Fruit fly (Drosophila melanogaster) whole organism, embryonic: ENCODE results near the gene Roc1b.

Experiments
- Adf1 ChIP-seq: fragments of 200-800 bp; sonication (Bioruptor generic); IDR thresholded peaks from 2 replicates; pipeline ENCODE4 v1.3.6; 2022; ENCODE audit warnings: missing biosample characterization, missing genetic modification characterization
- CG12769 ChIP-seq: fragments of 200-800 bp; sonication (Bioruptor generic); optimal IDR thresholded peaks from 2 replicates; lab custom pipeline; 2019; ENCODE audit warnings: missing biosample characterization, mild to moderate bottlenecking, missing genetic modification characterization, moderate library complexity
- CG13775 ChIP-seq: fragments of 200-800 bp; sonication (Bioruptor generic); optimal IDR thresholded peaks from 3 replicates; lab custom pipeline; 2017; ENCODE audit warnings: missing biosample characterization, mild to moderate bottlenecking, missing genetic modification characterization
- CG14050 ChIP-seq: fragments of 200-800 bp; sonication (Bioruptor generic); IDR thresholded peaks from 3 replicates; pipeline ENCODE4 v1.3.6; 2022; ENCODE audit warnings: missing biosample characterization, missing genetic modification characterization
- CG14710 ChIP-seq: fragments of 200-800 bp; sonication (Bioruptor generic); optimal IDR thresholded peaks from 3 replicates; lab custom pipeline; 2019; ENCODE audit warnings: missing biosample characterization, mild to moderate bottlenecking, missing genetic modification characterization, moderate library complexity
- CG14860 ChIP-seq: fragments of 200-800 bp; sonication (Bioruptor generic); IDR thresholded peaks from 3 replicates; pipeline ENCODE4 v1.3.6; 2022; ENCODE audit warnings: missing biosample characterization, missing genetic modification characterization; ENCODE audit not compliant: partially characterized antibody
- CG14965 ChIP-seq: fragments of 200-800 bp; sonication (Bioruptor generic); optimal IDR thresholded peaks from 2 replicates; lab custom pipeline; 2016; ENCODE audit warnings: missing biosample characterization, missing genetic modification characterization, borderline replicate concordance
- CG2712 ChIP-seq: fragments of 200-800 bp; optimal IDR thresholded peaks from 3 replicates; lab custom pipeline; 2019; ENCODE audit warnings: missing biosample characterization, mild to moderate bottlenecking, missing genetic modification characterization, moderate library complexity
- CG32767 ChIP-seq: fragments of 200-800 bp; sonication (Bioruptor generic); IDR thresholded peaks from 2 replicates; pipeline ENCODE4 v1.3.6; 2022; ENCODE audit warnings: missing biosample characterization, missing genetic modification characterization
- CG32772 ChIP-seq: fragments of 200-800 bp; sonication (Bioruptor generic); IDR thresholded peaks from 2 replicates; pipeline ENCODE4 v1.3.6; 2022; ENCODE audit warnings: missing biosample characterization, missing genetic modification characterization
- CG4282 ChIP-seq: fragments of 200-800 bp; sonication (Bioruptor generic); optimal IDR thresholded peaks from 2 replicates; lab custom pipeline; 2016; ENCODE audit warnings: missing biosample characterization, missing genetic modification characterization
- CG4360 ChIP-seq: fragments of 200-800 bp; sonication (Bioruptor generic); IDR thresholded peaks from 2 replicates; pipeline ENCODE4 v1.3.6; 2022; ENCODE audit warnings: missing biosample characterization, missing genetic modification characterization
- CG43689 ChIP-seq: fragments of 200-800 bp; sonication (Bioruptor generic); IDR thresholded peaks from 2 replicates; pipeline ENCODE4 v1.3.6; 2022; ENCODE audit warnings: missing biosample characterization, missing genetic modification characterization
- CG4707 ChIP-seq: fragments of 200-800 bp; sonication (Bioruptor generic); optimal IDR thresholded peaks from 2 replicates; lab custom pipeline; 2018; ENCODE audit warnings: missing biosample characterization, mild to moderate bottlenecking, missing genetic modification characterization, moderate library complexity
- CG6689 ChIP-seq: fragments of 200-800 bp; sonication (Bioruptor generic); IDR thresholded peaks from 2 replicates; pipeline ENCODE4 v1.3.6; 2022; ENCODE audit warnings: missing biosample characterization, missing genetic modification characterization
- CG6765 ChIP-seq: fragments of 200-800 bp; sonication (Bioruptor generic); optimal IDR thresholded peaks from 3 replicates; lab custom pipeline; 2017; ENCODE audit warnings: missing biosample characterization, mild to moderate bottlenecking, missing genetic modification characterization
- CG7987 ChIP-seq: fragments of 200-800 bp; sonication (Bioruptor generic); optimal IDR thresholded peaks from 2 replicates; lab custom pipeline; 2018; ENCODE audit warnings: missing biosample characterization, mild to moderate bottlenecking, missing genetic modification characterization, moderate library complexity
- Deaf1 ChIP-seq: fragments of 200-800 bp; optimal IDR thresholded peaks from 3 replicates; lab custom pipeline; 2019; ENCODE audit warnings: missing biosample characterization, mild to moderate bottlenecking, missing genetic modification characterization, moderate library complexity
- Dip3 ChIP-seq: fragments of 200-800 bp; sonication (Bioruptor generic); optimal IDR thresholded peaks from 3 replicates; lab custom pipeline; 2016; ENCODE audit warnings: missing biosample characterization, missing genetic modification characterization
- Doc3 ChIP-seq: fragments of 200-800 bp; sonication (Bioruptor generic); IDR thresholded peaks from 3 replicates; pipeline ENCODE4 v1.3.6; 2022; ENCODE audit warnings: missing biosample characterization, missing genetic modification characterization; ENCODE audit not compliant: partially characterized antibody
- Eip74EF ChIP-seq, 2 experiments: fragments of 200-800 bp in 1 of 2; fragments of >200 bp in 1 of 2; sonication (Bioruptor generic) in 1 of 2; optimal IDR thresholded peaks; 2 replicates each; lab custom pipeline; 2017 to 2019; ENCODE audit warnings: missing biosample characterization in 2 of 2, missing genetic modification characterization in 2 of 2, mild to moderate bottlenecking in 1 of 2, moderate library complexity in 1 of 2
- Ets65A ChIP-seq: fragments of 200-800 bp; sonication (Bioruptor generic); peaks from one replicate; lab custom pipeline; 2016; ENCODE audit warnings: missing biosample characterization, missing genetic modification characterization
- HLHmδ ChIP-seq: fragments of 200-800 bp; sonication (Bioruptor generic); optimal IDR thresholded peaks from 2 replicates; lab custom pipeline; 2018; ENCODE audit warnings: missing biosample characterization, mild to moderate bottlenecking, missing genetic modification characterization, moderate library complexity
- Lim3 ChIP-seq: fragments of 200-800 bp; sonication (Bioruptor generic); IDR thresholded peaks from 2 replicates; pipeline ENCODE4 v1.3.6; 2022; ENCODE audit warnings: missing biosample characterization, missing genetic modification characterization
- MBD-R2 ChIP-seq: fragments of 200-800 bp; sonication (Bioruptor generic); IDR thresholded peaks from 2 replicates; pipeline ENCODE4 v1.3.6; 2022; ENCODE audit warnings: missing biosample characterization, missing genetic modification characterization
- MESR4 ChIP-seq: fragments of 200-800 bp; sonication (Bioruptor generic); optimal IDR thresholded peaks from 2 replicates; lab custom pipeline; 2018; ENCODE audit warnings: missing biosample characterization, mild to moderate bottlenecking, missing genetic modification characterization, moderate library complexity
- Nf-YA ChIP-seq: fragments of 200-800 bp; sonication (Bioruptor generic); IDR thresholded peaks from 2 replicates; pipeline ENCODE4 v1.3.6; 2022; ENCODE audit warnings: missing biosample characterization, missing genetic modification characterization
- Nf-YB ChIP-seq: fragments of 200-800 bp; sonication (Bioruptor generic); optimal IDR thresholded peaks from 3 replicates; lab custom pipeline; 2019; ENCODE audit warnings: missing biosample characterization, mild to moderate bottlenecking, missing genetic modification characterization, moderate library complexity
- Opbp ChIP-seq: fragments of 200-800 bp; sonication (Bioruptor generic); IDR thresholded peaks from 3 replicates; pipeline ENCODE4 v1.3.6; 2022; ENCODE audit warnings: missing biosample characterization, missing genetic modification characterization; ENCODE audit not compliant: partially characterized antibody
- Sin3A ChIP-seq: fragments of >200 bp; optimal IDR thresholded peaks from 2 replicates; lab custom pipeline; 2018
- TFAM ChIP-seq: fragments of 200-800 bp; sonication (Bioruptor generic); optimal IDR thresholded peaks from 2 replicates; lab custom pipeline; 2017; ENCODE audit warnings: missing biosample characterization, missing genetic modification characterization, inconsistent platforms
- ap ChIP-seq: fragments of 200-800 bp; sonication (Bioruptor generic); IDR thresholded peaks from 2 replicates; pipeline ENCODE4 v1.3.6; 2022; ENCODE audit warnings: missing biosample characterization, missing genetic modification characterization
- chif ChIP-seq, 2 experiments: fragments of 200-800 bp; sonication (Bioruptor generic); optimal IDR thresholded peaks; 3 replicates each; lab custom pipeline; 2016; ENCODE audit warnings: missing biosample characterization in 2 of 2, missing genetic modification characterization in 2 of 2
- chinmo ChIP-seq: fragments of 200-800 bp; sonication (Bioruptor generic); IDR thresholded peaks from 4 replicates; pipeline ENCODE4 v1.3.6; 2022; ENCODE audit warnings: missing biosample characterization, missing genetic modification characterization; ENCODE audit not compliant: partially characterized antibody
- corto ChIP-seq: fragments of 200-800 bp; sonication (Bioruptor generic); optimal IDR thresholded peaks from 2 replicates; lab custom pipeline; 2016; ENCODE audit warnings: missing biosample characterization, mild to moderate bottlenecking, missing genetic modification characterization, moderate library complexity
- cwo ChIP-seq: fragments of 200-800 bp; sonication (Bioruptor generic); optimal IDR thresholded peaks from 3 replicates; lab custom pipeline; 2017; ENCODE audit warnings: missing biosample characterization, missing genetic modification characterization, mild to moderate bottlenecking, moderate library complexity, missing genetic modification reagents
- dm ChIP-seq: fragments of 200-800 bp; sonication (Bioruptor generic); optimal IDR thresholded peaks from 3 replicates; lab custom pipeline; 2016; ENCODE audit warnings: missing biosample characterization, missing genetic modification characterization
- fd102C ChIP-seq: fragments of 200-800 bp; sonication (Bioruptor generic); optimal IDR thresholded peaks from 2 replicates; lab custom pipeline; 2018; ENCODE audit warnings: missing biosample characterization, mild to moderate bottlenecking, missing genetic modification characterization, moderate library complexity
- gt ChIP-seq: fragments of 200-800 bp; sonication (Bioruptor generic); IDR thresholded peaks from 2 replicates; pipeline ENCODE4 v1.3.6; 2022; ENCODE audit warnings: missing biosample characterization, missing genetic modification characterization
- klu ChIP-seq: fragments of 200-800 bp; sonication (Bioruptor generic); IDR thresholded peaks from 2 replicates; pipeline ENCODE4 v1.3.6; 2022; ENCODE audit warnings: missing biosample characterization, missing genetic modification characterization
- maf-S ChIP-seq: fragments of 200-800 bp; sonication (Bioruptor generic); optimal IDR thresholded peaks from 2 replicates; lab custom pipeline; 2016; ENCODE audit warnings: missing biosample characterization, missing genetic modification characterization
- nau ChIP-seq: fragments of 200-800 bp; sonication (Bioruptor generic); optimal IDR thresholded peaks from 3 replicates; lab custom pipeline; 2017; ENCODE audit warnings: missing biosample characterization, mild to moderate bottlenecking, missing genetic modification characterization, missing genetic modification reagents
- pan ChIP-seq, 4 experiments: fragments of >200 bp in 3 of 4; fragments of 200-800 bp in 1 of 4; sonication (Bioruptor generic) in 1 of 4; optimal IDR thresholded peaks in 3 of 4; IDR thresholded peaks in 1 of 4; 2 replicates each; pipeline versions ENCODE4 v1.3.6 to Lab custom; 2017 to 2022; ENCODE audit warnings: missing biosample characterization in 2 of 4, missing genetic modification characterization in 2 of 4, mixed read lengths in 1 of 4
- pnt ChIP-seq: fragments of 200-800 bp; sonication (Bioruptor generic); optimal IDR thresholded peaks from 3 replicates; lab custom pipeline; 2016; ENCODE audit warnings: missing biosample characterization, missing genetic modification characterization
- pzg ChIP-seq: fragments of 200-800 bp; sonication (Bioruptor generic); optimal IDR thresholded peaks from 3 replicates; lab custom pipeline; 2018; ENCODE audit warnings: missing biosample characterization, mild to moderate bottlenecking, missing genetic modification characterization, moderate library complexity
- twi ChIP-seq: fragments of 200-800 bp; optimal IDR thresholded peaks from 2 replicates; lab custom pipeline; 2019; ENCODE audit warnings: missing biosample characterization, mild to moderate bottlenecking, missing genetic modification characterization, moderate library complexity
- wek ChIP-seq: fragments of 200-800 bp; sonication (Bioruptor generic); optimal IDR thresholded peaks from 3 replicates; lab custom pipeline; 2018; ENCODE audit warnings: missing biosample characterization, mild to moderate bottlenecking, missing genetic modification characterization, moderate library complexity

Roc1b gene

DNA sequence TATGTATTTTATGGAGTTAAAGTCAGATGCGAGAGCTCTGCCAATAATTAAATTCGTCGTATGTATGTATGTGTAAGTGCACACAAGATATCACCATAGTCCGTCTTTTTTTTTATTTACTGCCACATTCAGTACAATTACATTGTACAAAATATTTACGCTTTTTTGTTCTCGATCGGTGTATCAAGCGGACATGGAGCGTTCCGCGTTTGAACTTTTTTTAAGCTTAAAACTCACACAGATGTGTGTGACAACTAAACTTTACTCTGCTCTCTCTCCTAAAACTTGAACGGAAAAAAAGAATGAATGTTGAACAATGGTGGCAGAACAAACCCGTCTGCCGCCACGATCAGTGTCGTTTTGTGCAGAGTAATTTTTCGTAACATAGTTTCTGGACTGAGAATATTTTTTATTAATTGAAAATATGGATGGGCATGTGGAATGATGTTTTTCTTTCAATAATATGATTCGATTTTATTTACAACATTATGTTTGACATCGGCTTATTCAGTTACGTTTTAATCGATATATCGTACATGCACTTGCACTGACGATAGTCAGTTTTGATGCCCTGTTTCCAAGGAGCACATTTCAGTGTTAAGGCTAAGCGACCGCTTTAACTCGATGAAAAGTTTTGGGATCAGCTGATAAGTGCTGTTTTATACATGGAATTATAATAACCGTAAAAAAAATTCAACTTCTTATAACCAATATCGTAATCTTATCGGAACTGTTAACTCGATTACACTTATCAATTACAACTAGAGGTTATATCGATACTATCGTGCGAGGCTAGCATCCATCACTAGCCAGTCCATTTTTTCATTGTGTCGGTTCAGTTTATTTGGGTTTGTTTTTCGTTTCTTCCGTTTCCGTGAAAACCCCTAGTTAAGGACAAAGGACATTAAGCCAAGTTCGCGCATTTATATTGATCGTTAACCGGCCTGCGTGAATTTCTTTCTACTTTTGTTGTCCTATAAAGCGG, 10.8 kb upstream of the Roc1b start, which contains the start of gene mth (continued):
- TF ChIP-seq Nf-YB (GFP tag; lab: Kevin White, UChicago) (no peak), HLHmδ (no peak), CG7987 (GFP tag; lab: Kevin White, UChicago) (no peak), chinmo (peak; percentile 87; the same call in 3 of the 4 replicates), MBD-R2 (GFP tag; lab: Robert Waterston, UW) (peak; percentile 43), TFAM (GFP tag; lab: Kevin White, UChicago) (no peak), CG13775 (GFP tag; lab: Kevin White, UChicago) (peak; percentile 59), Sin3A (lab: Kevin White, UChicago) (peak; percentile 95), dm (GFP tag; lab: Kevin White, UChicago) (peak; percentile 60), wek (GFP tag; lab: Kevin White, UChicago) (no peak), CG4282 (GFP tag; lab: Kevin White, UChicago) (no peak), Opbp (GFP tag; lab: Robert Waterston, UW) (peak; percentile 96), MESR4 (GFP tag; lab: Kevin White, UChicago) (peak; percentile 64), corto (GFP tag; lab: Kevin White, UChicago) (peak; percentile 58), CG2712 (tag; lab: Kevin White, UChicago) (peak; percentile 61), CG14050 (GFP tag; lab: Robert Waterston, UW) (no peak), klu (GFP tag; lab: Robert Waterston, UW) (no peak), pnt (GFP tag; lab: Kevin White, UChicago) (peak; percentile 28), CG14710 (tag; lab: Kevin White, UChicago) (peak; percentile 85), CG6765 (GFP tag; lab: Kevin White, UChicago) (no peak), CG32772 (GFP tag; lab: Robert Waterston, UW) (no peak), Lim3 (GFP tag; lab: Robert Waterston, UW) (no peak), gt (GFP tag; lab: Robert Waterston, UW) (0 out of 2 replicates have a peak, but pooled peaks have one; percentile 19), pzg (GFP tag; lab: Kevin White, UChicago) (peak; percentile 83), ap (GFP tag; lab: Robert Waterston, UW) (no peak), nau (no peak), Eip74EF (GFP tag; optimal IDR thresholded peaks at IDR 0.05; lab: Kevin White, UChicago) (no peak), CG4707 (no peak), CG6689 (GFP tag; lab: Robert Waterston, UW) (peak; percentile 28; the same call in 1 of the 2 replicates), CG32767 (GFP tag; lab: Robert Waterston, UW) (no peak), chif (GFP tag; optimal IDR thresholded peaks at IDR 0.05; lab: Kevin White, UChicago) (peak in 1 of 2 experiments; percentile 15), CG14860 (GFP tag; lab: Robert Waterston, UW) (peak; percentile 100), Dip3 (GFP tag; lab: Kevin White, UChicago) (peak; percentile 57), Adf1 (GFP tag; lab: Robert Waterston, UW) (peak; percentile 42; the same call in 1 of the 2 replicates), CG12769 (peak; percentile 49), fd102C (GFP tag; lab: Kevin White, UChicago) (no peak), cwo (GFP tag; lab: Kevin White, UChicago) (no peak), Doc3 (GFP tag; lab: Robert Waterston, UW) (peak; percentile 99), twi (peak; percentile 33), pan (optimal IDR thresholded peaks at IDR 0.05; lab: Kevin White, UChicago) (no peak), pan (GFP tag; optimal IDR thresholded peaks at IDR 0.05 in 1 of 2, IDR thresholded peaks at IDR 0.05 in 1 of 2) (peak in 1 of 2 experiments; percentile 22), Ets65A (GFP tag; lab: Kevin White, UChicago) (peak; percentile 97), CG43689 (GFP tag; lab: Robert Waterston, UW) (no peak), Deaf1 (tag; lab: Kevin White, UChicago) (peak; percentile 25), Nf-YA (GFP tag; lab: Robert Waterston, UW) (no peak), CG4360 (GFP tag; lab: Robert Waterston, UW) (no peak), CG14965 (GFP tag; lab: Kevin White, UChicago) (no peak), maf-S (GFP tag; lab: Kevin White, UChicago) (peak; percentile 59)
